Fruit fly (Drosophila melanogaster): ENCODE data around the gene CG44476.
A peak's percentile ranks its signal among the peaks of the same experiment; 100 is the strongest.

The CG44476 gene

dm6 chr2L:18113079-18113478, at the start of gene CG44476:
Gene CG44476 (minus strand): TSS chr2L:18113179.
- TF ChIP-seq CG8478 (optimal IDR thresholded peaks at IDR 0.05) (no peak), Dll (optimal IDR thresholded peaks at IDR 0.05) (no peak)

DNA sequence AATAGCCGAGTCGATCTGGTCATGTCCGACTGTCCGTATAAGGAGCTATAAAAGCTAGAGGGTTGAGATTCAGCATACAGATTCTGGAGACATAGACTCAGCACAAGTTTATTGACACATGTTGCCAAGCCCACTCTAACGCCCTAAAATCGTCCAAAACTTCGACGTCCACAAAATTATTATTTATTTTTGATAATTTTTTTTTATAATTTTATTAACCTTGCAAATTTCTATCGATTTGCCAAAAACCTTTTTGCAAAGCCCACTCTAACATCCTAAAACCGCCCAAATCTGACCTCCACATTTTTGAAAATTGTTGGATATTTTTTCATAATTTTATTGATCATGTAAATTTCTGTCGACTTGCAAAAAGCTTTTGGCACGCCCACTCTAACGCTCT, 46.2 kb upstream of the CG44476 start, which contains the start of gene JMJD4:
JMJD4 (minus strand) TSS at position 101 of the 400 bp plus-strand sequence.
- TF ChIP-seq pan (optimal IDR thresholded peaks at IDR 0.05): no peak
- no peak for TF ChIP-seq CG8478 (optimal IDR thresholded peaks at IDR 0.05)
- no peak for TF ChIP-seq usp (GFP tag; optimal IDR thresholded peaks at IDR 0.05)
- TF ChIP-seq psq (optimal IDR thresholded peaks at IDR 0.05): no peak
- no peak for TF ChIP-seq Dll (optimal IDR thresholded peaks at IDR 0.05)
- TF ChIP-seq EcR (GFP tag; optimal IDR thresholded peaks at IDR 0.05): no peak

- TF ChIP-seq psq (optimal IDR thresholded peaks at IDR 0.05) (no peak), CG8478 (optimal IDR thresholded peaks at IDR 0.05) (no peak), usp (GFP tag; optimal IDR thresholded peaks at IDR 0.05) (no peak), EcR (GFP tag; optimal IDR thresholded peaks at IDR 0.05) (no peak), Dll (optimal IDR thresholded peaks at IDR 0.05) (no peak), pan (optimal IDR thresholded peaks at IDR 0.05) (no peak)
Measured at dm6 chr2L:18158622-18159043, 45.7 kb upstream of the CG44476 start.

DNA sequence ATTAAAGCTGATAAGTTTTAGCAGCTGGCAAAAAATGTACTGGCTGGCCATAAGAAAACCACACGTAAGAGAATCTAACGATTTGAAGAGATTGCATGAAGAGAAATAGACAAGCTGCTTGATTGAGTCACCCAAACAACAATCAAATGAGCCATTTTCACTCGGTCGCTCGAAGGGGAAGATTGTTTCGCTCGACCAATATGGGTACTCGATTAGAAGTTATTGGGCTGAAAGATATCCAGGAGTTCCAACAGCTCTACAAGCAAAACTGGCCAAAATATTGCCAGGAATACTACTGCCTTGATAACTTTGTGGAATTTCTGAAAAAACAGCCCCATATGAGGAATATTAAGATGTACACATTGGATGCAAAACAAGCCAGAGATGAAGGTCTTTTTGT, 42.9 kb upstream of the CG44476 start, which contains the start of gene CG5783:
CG5783 (plus strand) TSS at position 167 of the 400 bp plus-strand sequence.
- no peak for TF ChIP-seq psq (optimal IDR thresholded peaks at IDR 0.05)

dm6 chr2L:18154551-18154950, 41.6 kb upstream of the CG44476 start, which contains the start of gene CG15155:
Gene CG15155 (plus strand): TSS chr2L:18154851.
- no peak for TF ChIP-seq usp (GFP tag; optimal IDR thresholded peaks at IDR 0.05)
- no peak for TF ChIP-seq EcR (GFP tag; optimal IDR thresholded peaks at IDR 0.05)
- no peak for TF ChIP-seq psq (optimal IDR thresholded peaks at IDR 0.05)
- TF ChIP-seq Dll (optimal IDR thresholded peaks at IDR 0.05): no peak
- no peak for TF ChIP-seq pan (optimal IDR thresholded peaks at IDR 0.05)
- TF ChIP-seq CG8478 (optimal IDR thresholded peaks at IDR 0.05): no peak

DNA sequence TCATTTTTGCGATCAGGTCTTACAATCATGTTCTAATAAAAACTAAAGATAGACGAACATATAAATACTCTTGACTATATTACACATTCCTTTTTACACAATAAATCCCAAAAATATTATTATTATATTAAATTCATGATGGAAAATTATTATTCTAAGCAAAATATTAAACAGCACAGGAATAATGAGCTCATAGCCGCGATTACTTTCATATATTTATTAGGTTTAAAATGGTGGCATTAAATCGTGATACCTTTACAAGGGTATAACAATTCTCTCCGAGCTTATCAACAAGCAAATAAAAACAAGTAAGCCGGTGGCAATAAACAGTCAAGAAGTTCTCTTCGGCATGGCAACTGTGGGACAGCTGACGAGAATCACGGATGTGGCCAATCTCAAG, 40.1 kb upstream of the CG44476 start, which contains the start of gene CG17681:
CG17681 (plus strand) TSS at position 56 of the 400 bp plus-strand sequence.
- TF ChIP-seq pan (optimal IDR thresholded peaks at IDR 0.05) (no peak), Dll (optimal IDR thresholded peaks at IDR 0.05) (no peak), EcR (GFP tag; optimal IDR thresholded peaks at IDR 0.05) (no peak), psq (optimal IDR thresholded peaks at IDR 0.05) (no peak), CG8478 (optimal IDR thresholded peaks at IDR 0.05) (no peak), usp (GFP tag; optimal IDR thresholded peaks at IDR 0.05) (no peak)

dm6 chr2L:18152172-18152639, 39.2 kb upstream of the CG44476 start, which contains the start of gene Socs36E:
Gene Socs36E (minus strand): TSS chr2L:18152417.
- no peak for TF ChIP-seq psq (optimal IDR thresholded peaks at IDR 0.05)
- TF ChIP-seq Dll (optimal IDR thresholded peaks at IDR 0.05): no peak
- TF ChIP-seq EcR (GFP tag; optimal IDR thresholded peaks at IDR 0.05): no peak
- TF ChIP-seq usp (GFP tag; optimal IDR thresholded peaks at IDR 0.05): no peak
- no peak for TF ChIP-seq pan (optimal IDR thresholded peaks at IDR 0.05)
- TF ChIP-seq CG8478 (optimal IDR thresholded peaks at IDR 0.05): no peak

DNA sequence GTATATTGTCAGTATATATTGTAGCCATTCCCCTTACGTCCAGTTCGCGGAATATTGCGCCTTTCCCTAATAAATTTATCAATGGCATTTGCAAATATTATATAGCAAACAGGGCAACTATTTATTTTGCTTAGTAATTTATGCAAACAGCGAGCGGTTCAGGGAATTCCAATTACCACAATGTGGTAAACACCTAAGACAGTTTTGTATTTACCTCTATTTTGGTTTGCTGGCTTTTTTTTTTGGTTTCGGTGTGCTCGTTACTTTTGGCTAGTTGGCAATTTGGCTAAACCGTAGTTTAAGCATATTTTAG, 38.8 kb upstream of the CG44476 start:
- no peak for TF ChIP-seq usp (GFP tag; optimal IDR thresholded peaks at IDR 0.05)
- TF ChIP-seq Dll (optimal IDR thresholded peaks at IDR 0.05): no peak
- no peak for TF ChIP-seq EcR (GFP tag; optimal IDR thresholded peaks at IDR 0.05)
- no peak for TF ChIP-seq pan (optimal IDR thresholded peaks at IDR 0.05)
- no peak for TF ChIP-seq CG8478 (optimal IDR thresholded peaks at IDR 0.05)
- TF ChIP-seq psq (optimal IDR thresholded peaks at IDR 0.05): no peak

- TF ChIP-seq usp (GFP tag; optimal IDR thresholded peaks at IDR 0.05): no peak
- no peak for TF ChIP-seq pan (optimal IDR thresholded peaks at IDR 0.05)
- peak; percentile 65 for TF ChIP-seq CG8478 (optimal IDR thresholded peaks at IDR 0.05)
- TF ChIP-seq EcR (GFP tag; optimal IDR thresholded peaks at IDR 0.05): no peak
- no peak for TF ChIP-seq psq (optimal IDR thresholded peaks at IDR 0.05)
Measured at dm6 chr2L:18151134-18151825, 38.3 kb upstream of the CG44476 start.

dm6 chr2L:18150393-18151133, 37.6 kb upstream of the CG44476 start:
- TF ChIP-seq Dll (optimal IDR thresholded peaks at IDR 0.05): no peak
- no peak for TF ChIP-seq pan (optimal IDR thresholded peaks at IDR 0.05)
- no peak for TF ChIP-seq usp (GFP tag; optimal IDR thresholded peaks at IDR 0.05)
- no peak for TF ChIP-seq EcR (GFP tag; optimal IDR thresholded peaks at IDR 0.05)
- no peak for TF ChIP-seq psq (optimal IDR thresholded peaks at IDR 0.05)
- no peak for TF ChIP-seq CG8478 (optimal IDR thresholded peaks at IDR 0.05)

DNA sequence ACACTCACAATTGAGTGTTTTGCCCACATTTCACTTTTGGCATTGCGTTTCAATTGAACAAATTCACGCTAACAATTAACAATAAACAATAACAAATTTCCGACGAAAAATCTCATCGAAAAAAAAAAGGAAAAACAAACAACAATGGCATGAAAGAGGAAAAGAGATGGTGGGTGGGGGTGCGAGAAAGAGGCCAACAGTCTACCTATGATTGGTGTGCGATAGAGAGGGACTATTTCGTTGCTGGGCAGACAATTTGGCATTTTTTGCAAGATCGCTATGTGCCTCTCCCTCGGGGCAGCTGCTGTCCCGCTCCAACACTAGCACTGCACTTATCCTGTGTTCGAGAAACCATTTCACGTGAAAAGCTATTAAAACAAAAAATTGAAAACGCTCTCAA, 36.9 kb upstream of the CG44476 start:
- TF ChIP-seq usp (GFP tag; optimal IDR thresholded peaks at IDR 0.05): no peak
- no peak for TF ChIP-seq pan (optimal IDR thresholded peaks at IDR 0.05)
- no peak for TF ChIP-seq EcR (GFP tag; optimal IDR thresholded peaks at IDR 0.05)

- TF ChIP-seq CG8478 (optimal IDR thresholded peaks at IDR 0.05) (no peak), EcR (GFP tag; optimal IDR thresholded peaks at IDR 0.05) (no peak), Dll (optimal IDR thresholded peaks at IDR 0.05) (no peak), usp (GFP tag; optimal IDR thresholded peaks at IDR 0.05) (no peak), pan (optimal IDR thresholded peaks at IDR 0.05) (no peak), psq (optimal IDR thresholded peaks at IDR 0.05) (no peak)
Measured at dm6 chr2L:18148552-18149219, 35.7 kb upstream of the CG44476 start.

Measured in whole organism.